Worm (Caenorhabditis elegans) whole organism, L1 larva: ENCODE measurements around the gene trf-1.

Source experiments
- ama-1 ChIP-seq: fragments of 150-350 bp; optimal IDR thresholded peaks from 2 replicates; lab custom pipeline; 2014
- grh-1 ChIP-seq: fragments of 200-800 bp; sonication (Bioruptor generic); IDR thresholded peaks from 2 replicates; pipeline ENCODE4 v1.3.6; 2022; ENCODE audit warnings: missing genetic modification reagents, missing genetic modification characterization, missing compliant biosample characterization
- mep-1 ChIP-seq: fragments of 150-350 bp; optimal IDR thresholded peaks from 2 replicates; lab custom pipeline; 2014; ENCODE audit warnings: missing biosample characterization, missing genetic modification characterization
- nhr-237 ChIP-seq: fragments of 150-350 bp; optimal IDR thresholded peaks from 2 replicates; lab custom pipeline; 2014; ENCODE audit warnings: missing biosample characterization, missing genetic modification characterization
- nhr-77 ChIP-seq: fragments of 150-350 bp; optimal IDR thresholded peaks from 2 replicates; lab custom pipeline; 2014; ENCODE audit warnings: missing biosample characterization, missing genetic modification characterization
- snu-23 ChIP-seq: sonication (generic microtip); optimal IDR thresholded peaks from 2 replicates; lab custom pipeline; 2016; ENCODE audit warnings: missing genetic modification characterization, missing compliant biosample characterization

- TF ChIP-seq snu-23 (GFP tag; lab: Kevin White, UChicago): no peak
- TF ChIP-seq ama-1 (lab: Kevin White, UChicago): no peak
- no peak for TF ChIP-seq nhr-237 (tag; lab: Kevin White, UChicago)
- TF ChIP-seq mep-1 (tag; lab: Kevin White, UChicago): no peak
- TF ChIP-seq nhr-77 (tag; lab: Kevin White, UChicago): peak; percentile 4
- no peak for TF ChIP-seq grh-1 (GFP tag; lab: Robert Waterston, UW)
Observed at ce11 chrIII:13409498-13409897, 20.8 kb upstream of the trf-1 start, which contains the start of gene myo-6.
